Worm (Caenorhabditis elegans) whole organism, L4/young adult: ENCODE results near the gene C23H3.5.

Experiments used
- W03F9.2 ChIP-seq: fragments of 150-350 bp; optimal IDR thresholded peaks from 2 replicates; lab custom pipeline; 2014; ENCODE audit warnings: missing biosample characterization, missing genetic modification characterization
- dao-5 ChIP-seq: sonication (generic microtip); optimal IDR thresholded peaks from 2 replicates; lab custom pipeline; 2016; ENCODE audit warnings: missing genotype, missing genetic modification characterization, moderate library complexity, missing compliant biosample characterization
- him-1 ChIP-seq: sonication (generic microtip); optimal IDR thresholded peaks from 2 replicates; lab custom pipeline; 2016; ENCODE audit warnings: missing genotype, missing genetic modification reagents, missing genetic modification characterization, missing compliant biosample characterization

ce11 chrII:18787-19186 is 28.6 kb upstream of the C23H3.5 start:
- TF ChIP-seq him-1 = no peak
- TF ChIP-seq W03F9.2 (tag; lab: Kevin White, UChicago) = peak; percentile 53
- no peak for TF ChIP-seq dao-5 (tag; lab: Kevin White, UChicago)
